Worm (Caenorhabditis elegans) whole organism, L4 larva: Measurements from ENCODE around the gene C25B8.8.

Experiments used
- Y105C5A.15 ChIP-seq: fragments of 200-800 bp; sonication (Bioruptor generic); IDR thresholded peaks from 2 replicates; pipeline ENCODE4 v1.3.6; 2022; ENCODE audit warnings: missing genetic modification characterization, missing compliant biosample characterization
- Y75B8A.6 ChIP-seq: fragments of 200-800 bp; sonication (Bioruptor generic); IDR thresholded peaks from 2 replicates; pipeline ENCODE4 v1.3.6; 2022; ENCODE audit warnings: missing genetic modification reagents, missing genetic modification characterization, missing compliant biosample characterization
- ZK546.5 ChIP-seq, 2 experiments: sonication (generic microtip); optimal IDR thresholded peaks; 2 replicates each; lab custom pipeline; 2017; ENCODE audit warnings: missing biosample characterization in 2 of 2, missing genetic modification characterization in 2 of 2
- ceh-82 ChIP-seq: sonication (generic microtip); optimal IDR thresholded peaks from 2 replicates; lab custom pipeline; 2017; ENCODE audit warnings: missing biosample characterization, missing genetic modification characterization
- daf-16 ChIP-seq, 3 experiments: sonication (generic microtip); optimal IDR thresholded peaks; 2 replicates each; lab custom pipeline; 2016 to 2017; ENCODE audit warnings: missing genetic modification characterization in 3 of 3, missing genetic modification reagents in 3 of 3, mild to moderate bottlenecking in 2 of 3, missing compliant biosample characterization in 2 of 3, missing biosample characterization in 1 of 3, moderate library complexity in 1 of 3
- gei-8 ChIP-seq: fragments of 200-800 bp; sonication (Bioruptor generic); optimal IDR thresholded peaks from 2 replicates; lab custom pipeline; 2018; ENCODE audit warnings: mild to moderate bottlenecking, missing genetic modification characterization, missing compliant biosample characterization
- mdl-1 ChIP-seq, 2 experiments: fragments of 150-350 bp in 1 of 2; sonication (generic microtip) in 1 of 2; optimal IDR thresholded peaks; 2 replicates each; lab custom pipeline; 2014 to 2017; ENCODE audit warnings: missing biosample characterization in 2 of 2, missing genetic modification characterization in 2 of 2
- skn-1 ChIP-seq: fragments of 150-350 bp; optimal IDR thresholded peaks from 2 replicates; lab custom pipeline; 2014; ENCODE audit warnings: missing biosample characterization, missing genetic modification characterization
- snpc-1.2 ChIP-seq: fragments of 200-800 bp; sonication (Bioruptor generic); IDR thresholded peaks from 2 replicates; pipeline ENCODE4 v1.3.6; 2022; ENCODE audit warnings: missing genetic modification reagents, missing genetic modification characterization, missing compliant biosample characterization
- tra-1 ChIP-seq: fragments of 200-800 bp; sonication (Bioruptor generic); IDR thresholded peaks from 2 replicates; pipeline ENCODE4 v1.3.6; 2022; ENCODE audit warnings: missing genetic modification reagents, missing genetic modification characterization, missing compliant biosample characterization
- unc-62 ChIP-seq, 3 experiments: fragments of 150-350 bp in 1 of 3; sonication (generic microtip); optimal IDR thresholded peaks in 2 of 3; peaks in 1 of 3; 1 replicate in 1 of 3; 2 replicates in 2 of 3; lab custom pipeline; 2014 to 2017; ENCODE audit warnings: missing biosample characterization in 3 of 3, missing genetic modification characterization in 3 of 3, missing genetic modification reagents in 3 of 3, missing genotype in 1 of 3

- TF ChIP-seq tra-1 (no peak), gei-8 (GFP tag; lab: Kevin White, UChicago) (no peak), mdl-1 (tag; optimal IDR thresholded peaks at IDR 0.05; lab: Kevin White, UChicago) (no peak), Y105C5A.15 (GFP tag; lab: Robert Waterston, UW) (no peak), Y75B8A.6 (no peak), unc-62 (GFP tag; optimal IDR thresholded peaks at IDR 0.05 in 1 of 2; lab: Kevin White, UChicago) (no peak), unc-62 (tag; optimal IDR thresholded peaks at IDR 0.05; lab: Kevin White, UChicago) (no peak), snpc-1.2 (GFP tag; lab: Robert Waterston, UW) (no peak), daf-16 (GFP tag; optimal IDR thresholded peaks at IDR 0.05; lab: Kevin White, UChicago) (no peak), daf-16 (tag; optimal IDR thresholded peaks at IDR 0.05; lab: Kevin White, UChicago) (no peak), ceh-82 (tag; lab: Kevin White, UChicago) (no peak), ZK546.5 (tag; optimal IDR thresholded peaks at IDR 0.05; lab: Kevin White, UChicago) (no peak), skn-1 (no peak)
Observed at ce11 chrX:6618712-6619111, 8.9 kb downstream of the C25B8.8 start, which contains the start of gene kqt-1.
